Worm (Caenorhabditis elegans) whole organism, midembryonic: ENCODE results near the gene cwf-19L1.
"Not testable (repeated sequence)": the region's sequence is repeated elsewhere in the genome, so short reads cannot be mapped to it uniquely, and the experiment has no call there.

Experiments used
- T22C8.4 ChIP-seq: fragments of 200-800 bp; sonication (Bioruptor generic); IDR thresholded peaks from 2 replicates; pipeline ENCODE4 v1.3.6; 2022; ENCODE audit warnings: missing genetic modification characterization, missing compliant biosample characterization
- cog-1 ChIP-seq: sonication (generic microtip); optimal IDR thresholded peaks from 2 replicates; lab custom pipeline; 2016; ENCODE audit warnings: missing genetic modification characterization, missing compliant biosample characterization
- flt-1 ChIP-seq: fragments of 200-800 bp; sonication (Bioruptor generic); IDR thresholded peaks from 2 replicates; pipeline ENCODE4 v1.3.6; 2022; ENCODE audit warnings: missing genetic modification characterization, missing compliant biosample characterization
- klf-2 ChIP-seq: fragments of 200-800 bp; sonication (Bioruptor generic); conservative IDR thresholded peaks from 2 replicates; pipeline ENCODE4 v1.3.6; 2022; ENCODE audit warnings: missing genetic modification reagents, missing genetic modification characterization, missing compliant biosample characterization
- med-1 ChIP-seq: sonication (generic microtip); optimal IDR thresholded peaks from 2 replicates; lab custom pipeline; 2017; ENCODE audit warnings: missing genetic modification characterization, mild to moderate bottlenecking, missing compliant biosample characterization, antibody characterized with exemption, missing genetic modification reagents; ENCODE audit not compliant: insufficient read depth
- ref-1 ChIP-seq: fragments of 200-800 bp; sonication (Bioruptor generic); conservative IDR thresholded peaks from 2 replicates; pipeline ENCODE4 v1.3.6; 2022; ENCODE audit warnings: missing genetic modification reagents, missing genetic modification characterization, missing compliant biosample characterization
- tab-1 ChIP-seq: fragments of 200-800 bp; sonication (Bioruptor generic); IDR thresholded peaks from 2 replicates; pipeline ENCODE4 v1.3.6; 2022; ENCODE audit warnings: missing genetic modification characterization, missing compliant biosample characterization
- ztf-23 ChIP-seq: fragments of 200-800 bp; sonication (Bioruptor generic); IDR thresholded peaks from 2 replicates; pipeline ENCODE4 v1.3.6; 2022; ENCODE audit warnings: missing genetic modification reagents, missing genetic modification characterization, missing compliant biosample characterization
- ztf-29 ChIP-seq: fragments of 200-800 bp; sonication (Bioruptor generic); IDR thresholded peaks from 2 replicates; pipeline ENCODE4 v1.3.6; 2022; ENCODE audit warnings: missing genetic modification reagents, missing genetic modification characterization, missing compliant biosample characterization

Gene cwf-19L1

ce11 chrV:6107474-6107873 is at the start of gene cwf-19L1:
TSS of gene cwf-19L1 (plus strand) at chrV:6107828.
- TF ChIP-seq ztf-23 (GFP tag; lab: Robert Waterston, UW), result 0 out of 2 replicates have a peak, but pooled peaks have one; percentile 51
- peak; percentile 65 for TF ChIP-seq cog-1 (tag; lab: Kevin White, UChicago)
- no peak for TF ChIP-seq med-1 (GFP tag; lab: Kevin White, UChicago)

ce11 chrV:6063330-6063729 is 44.3 kb upstream of the cwf-19L1 start, which contains the start of gene Y38A10A.2:
TSS of gene Y38A10A.2 (minus strand) at chrV:6063430.
- TF ChIP-seq ztf-23 (GFP tag; lab: Robert Waterston, UW), result no peak
- no peak for TF ChIP-seq ztf-29 (GFP tag; lab: Robert Waterston, UW)
- TF ChIP-seq med-1 (GFP tag; lab: Kevin White, UChicago), result no peak

ce11 chrV:6067112-6067511 is 40.5 kb upstream of the cwf-19L1 start, which contains the start of gene srh-10:
TSS of gene srh-10 (minus strand) at chrV:6067140.
- TF ChIP-seq ref-1 (GFP tag; lab: Robert Waterston, UW) (no peak), klf-2 (no peak), flt-1 (GFP tag; lab: Robert Waterston, UW) (no peak), ztf-29 (GFP tag; lab: Robert Waterston, UW) (no peak), T22C8.4 (GFP tag; lab: Robert Waterston, UW) (no peak), ztf-23 (GFP tag; lab: Robert Waterston, UW) (no peak), cog-1 (tag; lab: Kevin White, UChicago) (no peak)

ce11 chrV:6069968-6070367 is 37.7 kb upstream of the cwf-19L1 start, which contains the start of gene fbxa-214:
TSS of gene fbxa-214 (minus strand) at chrV:6070068.
- TF ChIP-seq flt-1 (GFP tag; lab: Robert Waterston, UW); klf-2; ztf-29 (GFP tag; lab: Robert Waterston, UW): not testable (repeated sequence)

ce11 chrV:6072190-6072589 is 35.4 kb upstream of the cwf-19L1 start:
- 0 out of 2 replicates have a peak, but pooled peaks have one; percentile 9 for TF ChIP-seq flt-1 (GFP tag; lab: Robert Waterston, UW)

- TF ChIP-seq flt-1 (GFP tag; lab: Robert Waterston, UW), result peak; percentile 23; the same call in 1 of the 2 replicates
Measured at ce11 chrV:6088977-6089376, 18.7 kb upstream of the cwf-19L1 start.

- TF ChIP-seq T22C8.4 (GFP tag; lab: Robert Waterston, UW) (no peak), ztf-29 (GFP tag; lab: Robert Waterston, UW) (no peak), med-1 (GFP tag; lab: Kevin White, UChicago) (no peak), tab-1 (GFP tag; lab: Robert Waterston, UW) (no peak), flt-1 (GFP tag; lab: Robert Waterston, UW) (no peak), ztf-23 (GFP tag; lab: Robert Waterston, UW) (no peak), ref-1 (GFP tag; lab: Robert Waterston, UW) (no peak), klf-2 (no peak), cog-1 (tag; lab: Kevin White, UChicago) (no peak)
Measured at ce11 chrV:6095829-6096228, 11.8 kb upstream of the cwf-19L1 start, which contains the start of gene Y38A10A.7. TSS of gene Y38A10A.7 (plus strand) at chrV:6096197.

- no peak for TF ChIP-seq ztf-23 (GFP tag; lab: Robert Waterston, UW)
- no peak for TF ChIP-seq med-1 (GFP tag; lab: Kevin White, UChicago)
- no peak for TF ChIP-seq klf-2
- no peak for TF ChIP-seq ref-1 (GFP tag; lab: Robert Waterston, UW)
- TF ChIP-seq flt-1 (GFP tag; lab: Robert Waterston, UW), result no peak
- no peak for TF ChIP-seq tab-1 (GFP tag; lab: Robert Waterston, UW)
- no peak for TF ChIP-seq ztf-29 (GFP tag; lab: Robert Waterston, UW)
- no peak for TF ChIP-seq cog-1 (tag; lab: Kevin White, UChicago)
- TF ChIP-seq T22C8.4 (GFP tag; lab: Robert Waterston, UW), result no peak
Measured at ce11 chrV:6096559-6097155, 11.0 kb upstream of the cwf-19L1 start, which contains the start of gene smut-1. TSS of gene smut-1 (plus strand) at chrV:6097105.

- TF ChIP-seq flt-1 (GFP tag; lab: Robert Waterston, UW), result 0 out of 2 replicates have a peak, but pooled peaks have one; percentile 27
- no peak for TF ChIP-seq T22C8.4 (GFP tag; lab: Robert Waterston, UW)
- TF ChIP-seq med-1 (GFP tag; lab: Kevin White, UChicago), result peak; percentile 4
- TF ChIP-seq tab-1 (GFP tag; lab: Robert Waterston, UW), result no peak
- no peak for TF ChIP-seq cog-1 (tag; lab: Kevin White, UChicago)
- TF ChIP-seq ztf-29 (GFP tag; lab: Robert Waterston, UW), result no peak
- TF ChIP-seq ref-1 (GFP tag; lab: Robert Waterston, UW), result no peak
Measured at ce11 chrV:6098755-6099155, 8.9 kb upstream of the cwf-19L1 start.

ce11 chrV:6099634-6100033 is 8.0 kb upstream of the cwf-19L1 start:
- TF ChIP-seq tab-1 (GFP tag; lab: Robert Waterston, UW) (0 out of 2 replicates have a peak, but pooled peaks have one; percentile 5), ztf-29 (GFP tag; lab: Robert Waterston, UW) (no peak)
